Fruit fly (Drosophila melanogaster): ENCODE data around the gene Dpck.

Dpck gene

DNA sequence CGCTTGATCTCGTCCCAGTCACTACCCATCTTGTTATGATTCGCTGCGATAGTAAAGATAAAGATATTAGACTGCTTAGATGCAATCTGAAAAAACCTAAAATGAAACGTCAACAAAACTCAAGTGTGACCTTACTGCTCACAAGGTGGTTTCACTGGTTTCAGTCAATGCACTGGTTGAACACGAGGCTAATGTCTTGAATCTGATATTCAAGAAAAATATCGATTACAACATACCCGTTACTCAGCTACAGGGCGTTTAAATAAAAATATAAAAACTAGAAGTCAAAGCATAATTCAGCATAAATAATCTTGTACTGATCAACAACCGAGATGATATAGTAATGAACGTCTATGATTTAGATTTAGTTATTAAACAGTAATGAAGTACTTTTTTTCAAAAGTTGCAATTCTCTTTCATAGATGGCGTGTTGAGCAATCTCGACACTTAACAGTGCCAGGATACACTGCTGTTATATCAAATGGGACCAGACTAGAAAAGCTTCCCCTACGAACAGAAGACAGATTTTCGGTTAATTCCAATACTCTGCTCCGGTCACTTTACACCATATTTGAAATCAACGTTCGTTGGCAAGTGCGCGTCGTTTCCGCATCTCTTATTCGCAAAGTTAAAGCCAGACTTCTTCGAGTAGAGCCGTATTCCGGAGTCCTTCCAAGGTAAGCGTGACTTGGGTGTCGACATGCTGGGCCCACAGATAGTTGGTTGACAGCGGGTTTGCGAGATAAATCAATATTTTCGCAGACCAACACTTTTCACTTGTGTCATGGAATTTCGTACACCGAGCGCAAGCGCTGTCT lies 7.5 kb upstream of the Dpck start, which contains the start of the genes Ufl1 and CG1943 (continued):
- TF ChIP-seq bcd (GFP tag; optimal IDR thresholded peaks at IDR 0.05): no peak
- TF ChIP-seq fd96Cb (tag; optimal IDR thresholded peaks at IDR 0.05): no peak
- no peak for TF ChIP-seq Lpt (GFP tag; optimal IDR thresholded peaks at IDR 0.05)
- no peak for TF ChIP-seq Chrac-16 (GFP tag; optimal IDR thresholded peaks at IDR 0.05)
- TF ChIP-seq CG2116 (GFP tag; optimal IDR thresholded peaks at IDR 0.05): peak; percentile 83
- TF ChIP-seq CG4820 (GFP tag; optimal IDR thresholded peaks at IDR 0.05): no peak
- TF ChIP-seq gsb-n (tag; optimal IDR thresholded peaks at IDR 0.05): no peak
- no peak for TF ChIP-seq CG1233 (GFP tag; optimal IDR thresholded peaks at IDR 0.05)
- TF ChIP-seq Max (GFP tag; optimal IDR thresholded peaks at IDR 0.05): peak; percentile 25
- TF ChIP-seq HmgZ (tag; optimal IDR thresholded peaks at IDR 0.05): no peak
- TF ChIP-seq btn (GFP tag; optimal IDR thresholded peaks at IDR 0.05): no peak
- TF ChIP-seq wor (GFP tag; IDR thresholded peaks at IDR 0.05): no peak
- TF ChIP-seq CG31365 (tag; optimal IDR thresholded peaks at IDR 0.05): no peak
- no peak for TF ChIP-seq CG17361 (GFP tag; IDR thresholded peaks at IDR 0.05)
- peak; percentile 2 for TF ChIP-seq CG30020 (tag; optimal IDR thresholded peaks at IDR 0.05)
- TF ChIP-seq CG14441 (GFP tag; IDR thresholded peaks at IDR 0.05): no peak
- peak; percentile 78 for TF ChIP-seq cg (GFP tag; optimal IDR thresholded peaks at IDR 0.05)
- TF ChIP-seq Hr3 (GFP tag; optimal IDR thresholded peaks at IDR 0.05): no peak
- TF ChIP-seq CG4328 (GFP tag; optimal IDR thresholded peaks at IDR 0.05): no peak
- TF ChIP-seq Eip74EF (GFP tag; optimal IDR thresholded peaks at IDR 0.05): peak in 1 of 2 experiments; percentile 62
- peak; percentile 75 for TF ChIP-seq MESR4 (GFP tag; optimal IDR thresholded peaks at IDR 0.05)
- TF ChIP-seq Dek (tag; optimal IDR thresholded peaks at IDR 0.05): peak; percentile 18
- TF ChIP-seq Nf-YB (GFP tag; optimal IDR thresholded peaks at IDR 0.05): no peak
- no peak for TF ChIP-seq CG34376 (GFP tag; optimal IDR thresholded peaks at IDR 0.05)
- no peak for TF ChIP-seq peb (GFP tag; IDR thresholded peaks at IDR 0.05)
- no peak for TF ChIP-seq Deaf1 (tag; optimal IDR thresholded peaks at IDR 0.05)
- no peak for TF ChIP-seq Atf3 (GFP tag; optimal IDR thresholded peaks at IDR 0.05)
- TF ChIP-seq zf30C (GFP tag; optimal IDR thresholded peaks at IDR 0.05): no peak
- no peak for TF ChIP-seq CG10366 (GFP tag; IDR thresholded peaks at IDR 0.05)
- TF ChIP-seq kay (GFP tag; optimal IDR thresholded peaks at IDR 0.05): no peak
- TF ChIP-seq Dp (GFP tag; optimal IDR thresholded peaks at IDR 0.05): peak; percentile 74
- TF ChIP-seq Ets65A (GFP tag): no peak
- no peak for TF ChIP-seq CG3847 (GFP tag; IDR thresholded peaks at IDR 0.05)
- TF ChIP-seq sob (GFP tag; IDR thresholded peaks at IDR 0.05): no peak
- TF ChIP-seq jumu (GFP tag; optimal IDR thresholded peaks at IDR 0.05): no peak
- TF ChIP-seq dpn (GFP tag; optimal IDR thresholded peaks at IDR 0.05): peak in 1 of 2 experiments; percentile 12
- no peak for TF ChIP-seq vvl (GFP tag; IDR thresholded peaks at IDR 0.05)
- TF ChIP-seq ftz-f1 (GFP tag; optimal IDR thresholded peaks at IDR 0.05): no peak
- TF ChIP-seq salm (tag; optimal IDR thresholded peaks at IDR 0.05): no peak
- TF ChIP-seq ato (GFP tag; IDR thresholded peaks at IDR 0.05; ENCODE audit: partially characterized antibody): no peak
- TF ChIP-seq CG3065 (GFP tag; optimal IDR thresholded peaks at IDR 0.05): no peak
- TF ChIP-seq Hey (tag; optimal IDR thresholded peaks at IDR 0.05): no peak
- peak; percentile 74 for TF ChIP-seq ewg (GFP tag; optimal IDR thresholded peaks at IDR 0.05)
- no peak for TF ChIP-seq crc (GFP tag; optimal IDR thresholded peaks at IDR 0.05)
- no peak for TF ChIP-seq CG11560 (tag; IDR thresholded peaks at IDR 0.05)
- no peak for TF ChIP-seq z (GFP tag; IDR thresholded peaks at IDR 0.05)
- TF ChIP-seq CG11723 (GFP tag; optimal IDR thresholded peaks at IDR 0.05): no peak
- TF ChIP-seq CG13894 (tag; optimal IDR thresholded peaks at IDR 0.05): no peak
- TF ChIP-seq CG8290 (GFP tag; optimal IDR thresholded peaks at IDR 0.05): no peak
- peak in 1 of 2 experiments; percentile 24 for TF ChIP-seq CG8290 (tag; optimal IDR thresholded peaks at IDR 0.05)
- TF ChIP-seq Rfx (GFP tag; IDR thresholded peaks at IDR 0.05): no peak

All from whole organism, embryonic.